Fruit fly (Drosophila melanogaster) whole organism, embryonic: ENCODE data around the gene mof.

ENCODE experiments used
- Antp ChIP-seq: fragments of 200-800 bp; sonication (Bioruptor generic); optimal IDR thresholded peaks from 3 replicates; lab custom pipeline; 2016; ENCODE audit warnings: missing biosample characterization, missing genetic modification characterization
- Awh ChIP-seq: fragments of 200-800 bp; sonication (Bioruptor generic); IDR thresholded peaks from 2 replicates; pipeline ENCODE4, ENCODE4 v1.3.6; 2022; ENCODE audit warnings: missing biosample characterization, missing genetic modification characterization
- B-H2 ChIP-seq: fragments of 200-800 bp; sonication (Bioruptor generic); optimal IDR thresholded peaks from 2 replicates; lab custom pipeline; 2018; ENCODE audit warnings: missing biosample characterization, mild to moderate bottlenecking, missing genetic modification characterization
- BtbVII ChIP-seq: fragments of 200-800 bp; sonication (Bioruptor generic); optimal IDR thresholded peaks from 3 replicates; lab custom pipeline; 2017; ENCODE audit warnings: missing biosample characterization, mild to moderate bottlenecking, missing genetic modification characterization
- CG11085 ChIP-seq: fragments of 200-800 bp; sonication (Bioruptor generic); IDR thresholded peaks from 2 replicates; pipeline ENCODE4 v1.3.6; 2022; ENCODE audit warnings: missing biosample characterization, missing genetic modification characterization
- CG11398 ChIP-seq: fragments of 200-800 bp; sonication (Bioruptor generic); optimal IDR thresholded peaks from 2 replicates; lab custom pipeline; 2016; ENCODE audit warnings: missing biosample characterization, missing genetic modification characterization
- CG11560 ChIP-seq: fragments of 200-800 bp; sonication (Bioruptor generic); IDR thresholded peaks from 3 replicates; pipeline ENCODE4 v1.3.6; 2022; ENCODE audit warnings: missing biosample characterization, missing genetic modification characterization
- CG13287 ChIP-seq: fragments of 200-800 bp; sonication (Bioruptor generic); IDR thresholded peaks from 2 replicates; pipeline ENCODE4 v1.3.6; 2022; ENCODE audit warnings: missing biosample characterization, missing genetic modification characterization; ENCODE audit not compliant: partially characterized antibody
- CG13624 ChIP-seq: fragments of 200-800 bp; sonication (Bioruptor generic); optimal IDR thresholded peaks from 2 replicates; lab custom pipeline; 2016; ENCODE audit warnings: missing biosample characterization, missing genetic modification characterization
- CG14441 ChIP-seq: fragments of 200-800 bp; sonication (Bioruptor generic); IDR thresholded peaks from 2 replicates; pipeline ENCODE4 v1.3.6; 2022; ENCODE audit warnings: missing biosample characterization, missing genetic modification characterization
- CG14667 ChIP-seq: fragments of 200-800 bp; sonication (Bioruptor generic); IDR thresholded peaks from 2 replicates; pipeline ENCODE4 v1.3.6; 2022; ENCODE audit warnings: missing biosample characterization, missing genetic modification characterization
- CG15011 ChIP-seq: fragments of 200-800 bp; sonication (Bioruptor generic); optimal IDR thresholded peaks from 3 replicates; lab custom pipeline; 2018; ENCODE audit warnings: missing biosample characterization, mild to moderate bottlenecking, missing genetic modification characterization
- CG17186 ChIP-seq: fragments of 200-800 bp; sonication (Bioruptor generic); optimal IDR thresholded peaks from 3 replicates; lab custom pipeline; 2017; ENCODE audit warnings: missing biosample characterization, missing genetic modification reagents, missing genetic modification characterization
- CG17612 ChIP-seq: fragments of 200-800 bp; sonication (Bioruptor generic); IDR thresholded peaks from 2 replicates; pipeline ENCODE4 v1.3.6; 2022; ENCODE audit warnings: missing biosample characterization, missing genetic modification characterization
- CG30431 ChIP-seq: fragments of 200-800 bp; sonication (Bioruptor generic); optimal IDR thresholded peaks from 2 replicates; lab custom pipeline; 2017; ENCODE audit warnings: missing biosample characterization, missing genetic modification characterization
- CG3995 ChIP-seq: fragments of 200-800 bp; sonication (Bioruptor generic); optimal IDR thresholded peaks from 3 replicates; lab custom pipeline; 2016; ENCODE audit warnings: missing biosample characterization, missing genetic modification characterization
- CG4360 ChIP-seq: fragments of 200-800 bp; sonication (Bioruptor generic); IDR thresholded peaks from 2 replicates; pipeline ENCODE4 v1.3.6; 2022; ENCODE audit warnings: missing biosample characterization, missing genetic modification characterization
- CG8359 ChIP-seq: fragments of 200-800 bp; sonication (Bioruptor generic); optimal IDR thresholded peaks from 2 replicates; lab custom pipeline; 2017; ENCODE audit warnings: missing biosample characterization, mild to moderate bottlenecking, missing genetic modification characterization, borderline replicate concordance
- CG9932 ChIP-seq: fragments of 200-800 bp; sonication (Bioruptor generic); IDR thresholded peaks from 2 replicates; pipeline ENCODE4 v1.3.6; 2022; ENCODE audit warnings: missing biosample characterization, missing genetic modification characterization
- CHES-1-like ChIP-seq: fragments of 200-800 bp; sonication (Bioruptor generic); optimal IDR thresholded peaks from 2 replicates; lab custom pipeline; 2016; ENCODE audit warnings: missing biosample characterization, missing genetic modification characterization
- CTCF ChIP-seq: fragments of 200-800 bp; sonication (Bioruptor generic); optimal IDR thresholded peaks from 2 replicates; lab custom pipeline; 2017; ENCODE audit warnings: missing biosample characterization, mild to moderate bottlenecking, missing genetic modification characterization, moderate library complexity
- D ChIP-seq, 2 experiments: fragments of 200-800 bp in 1 of 2; fragments of >200 bp in 1 of 2; sonication (Bioruptor generic) in 1 of 2; optimal IDR thresholded peaks; 2 replicates in 1 of 2; 3 replicates in 1 of 2; lab custom pipeline; 2017; ENCODE audit warnings: mild to moderate bottlenecking in 1 of 2, missing biosample characterization in 1 of 2, missing genetic modification characterization in 1 of 2, missing genetic modification reagents in 1 of 2
- Dbx ChIP-seq: fragments of 200-800 bp; sonication (Bioruptor generic); IDR thresholded peaks from 3 replicates; pipeline ENCODE4 v1.3.6; 2022; ENCODE audit warnings: missing biosample characterization, missing genetic modification characterization
- H15 ChIP-seq: fragments of 200-800 bp; sonication (Bioruptor generic); IDR thresholded peaks from 3 replicates; pipeline ENCODE4 v1.3.6; 2022; ENCODE audit warnings: missing biosample characterization, missing genetic modification characterization
- HHEX ChIP-seq: fragments of 200-800 bp; sonication (Bioruptor generic); optimal IDR thresholded peaks from 3 replicates; lab custom pipeline; 2017; ENCODE audit warnings: missing biosample characterization, mild to moderate bottlenecking, missing genetic modification characterization, missing genetic modification reagents
- Hr3 ChIP-seq: fragments of 200-800 bp; sonication (Bioruptor generic); optimal IDR thresholded peaks from 3 replicates; lab custom pipeline; 2016; ENCODE audit warnings: missing biosample characterization, missing genetic modification characterization
- Hsf ChIP-seq: fragments of 200-800 bp; sonication (Bioruptor generic); optimal IDR thresholded peaks from 3 replicates; lab custom pipeline; 2016; ENCODE audit warnings: missing biosample characterization, missing genetic modification characterization
- NfI ChIP-seq: fragments of 200-800 bp; sonication (Bioruptor generic); optimal IDR thresholded peaks from 3 replicates; lab custom pipeline; 2018; ENCODE audit warnings: missing biosample characterization, mild to moderate bottlenecking, missing genetic modification characterization, moderate library complexity
- Rx ChIP-seq: fragments of 200-800 bp; sonication (Bioruptor generic); IDR thresholded peaks from 2 replicates; pipeline ENCODE4 v1.3.6; 2022; ENCODE audit warnings: missing biosample characterization, missing genetic modification characterization
- Taf1 ChIP-seq: fragments of 200-800 bp; sonication (Bioruptor generic); IDR thresholded peaks from 2 replicates; pipeline ENCODE4 v1.3.6; 2022; ENCODE audit warnings: missing biosample characterization, missing genetic modification characterization
- bsh ChIP-seq, 2 experiments: fragments of 200-800 bp; sonication (Bioruptor generic); optimal IDR thresholded peaks; 2 replicates each; lab custom pipeline; 2017 to 2018; ENCODE audit warnings: mild to moderate bottlenecking in 2 of 2, missing biosample characterization in 2 of 2, missing genetic modification characterization in 2 of 2, moderate library complexity in 1 of 2
- cad ChIP-seq: fragments of >200 bp; optimal IDR thresholded peaks from 2 replicates; lab custom pipeline; 2017; ENCODE audit warnings: missing biosample characterization, missing genetic modification characterization
- dati ChIP-seq: fragments of 200-800 bp; sonication (Bioruptor generic); IDR thresholded peaks from 2 replicates; pipeline ENCODE4 v1.3.6; 2022; ENCODE audit warnings: missing biosample characterization, missing genetic modification characterization
- en ChIP-seq: fragments of 200-800 bp; sonication (Bioruptor generic); optimal IDR thresholded peaks from 2 replicates; lab custom pipeline; 2016; ENCODE audit warnings: missing biosample characterization, missing genetic modification characterization
- fd3F ChIP-seq: fragments of 200-800 bp; sonication (Bioruptor generic); optimal IDR thresholded peaks from 2 replicates; lab custom pipeline; 2018; ENCODE audit warnings: missing biosample characterization, mild to moderate bottlenecking, missing genetic modification characterization, moderate library complexity
- gt ChIP-seq: fragments of 200-800 bp; sonication (Bioruptor generic); IDR thresholded peaks from 2 replicates; pipeline ENCODE4 v1.3.6; 2022; ENCODE audit warnings: missing biosample characterization, missing genetic modification characterization
- insv ChIP-seq, 2 experiments: fragments of 200-800 bp; sonication (Bioruptor generic); optimal IDR thresholded peaks; 3 replicates each; lab custom pipeline; 2016 to 2018; ENCODE audit warnings: missing biosample characterization in 2 of 2, missing genetic modification characterization in 2 of 2
- p53 ChIP-seq: fragments of 200-800 bp; sonication (Bioruptor generic); optimal IDR thresholded peaks from 2 replicates; lab custom pipeline; 2016; ENCODE audit warnings: missing biosample characterization, missing genetic modification characterization
- pho ChIP-seq: fragments of 200-800 bp; sonication (Bioruptor generic); optimal IDR thresholded peaks from 2 replicates; lab custom pipeline; 2016; ENCODE audit warnings: missing biosample characterization, missing genetic modification characterization
- rib ChIP-seq: fragments of 200-800 bp; sonication (Bioruptor generic); IDR thresholded peaks from 2 replicates; pipeline ENCODE4 v1.3.6; 2022; ENCODE audit warnings: missing biosample characterization, missing genetic modification characterization
- sc ChIP-seq, 3 experiments: fragments of >200 bp in 2 of 3; fragments of 200-800 bp in 1 of 3; sonication (Bioruptor generic) in 1 of 3; optimal IDR thresholded peaks; 2 replicates in 2 of 3; 3 replicates in 1 of 3; lab custom pipeline; 2017; ENCODE audit warnings: mild to moderate bottlenecking in 1 of 3, missing biosample characterization in 1 of 3, missing genetic modification characterization in 1 of 3, missing genetic modification reagents in 1 of 3
- schlank ChIP-seq: fragments of 200-800 bp; sonication (Bioruptor generic); optimal IDR thresholded peaks from 2 replicates; lab custom pipeline; 2018; ENCODE audit warnings: missing biosample characterization, mild to moderate bottlenecking, missing genetic modification characterization
- sens-2 ChIP-seq: fragments of 200-800 bp; sonication (Bioruptor generic); IDR thresholded peaks from 2 replicates; pipeline ENCODE4 v1.3.6; 2022; ENCODE audit warnings: missing biosample characterization, missing genetic modification characterization
- sisA ChIP-seq: fragments of 200-800 bp; sonication (Bioruptor generic); IDR thresholded peaks from 2 replicates; pipeline ENCODE4 v1.3.6; 2022; ENCODE audit warnings: missing biosample characterization, missing genetic modification characterization
- stc ChIP-seq: fragments of 200-800 bp; sonication (Bioruptor generic); IDR thresholded peaks from 2 replicates; pipeline ENCODE4 v1.3.6; 2022; ENCODE audit warnings: missing biosample characterization, missing genetic modification characterization
- tap ChIP-seq: fragments of 200-800 bp; optimal IDR thresholded peaks from 3 replicates; lab custom pipeline; 2019; ENCODE audit warnings: missing biosample characterization, mild to moderate bottlenecking, missing genetic modification characterization, moderate library complexity
- tna ChIP-seq: fragments of 200-800 bp; sonication (Bioruptor generic); IDR thresholded peaks from 2 replicates; pipeline ENCODE4 v1.3.6; 2022; ENCODE audit warnings: missing biosample characterization, missing genetic modification characterization; ENCODE audit not compliant: partially characterized antibody
- ttk ChIP-seq: fragments of 200-800 bp; sonication (Bioruptor generic); IDR thresholded peaks from 2 replicates; pipeline ENCODE4 v2.1.2; 2022; ENCODE audit warnings: missing biosample characterization, missing genetic modification characterization
- unpg ChIP-seq: fragments of 200-800 bp; sonication (Bioruptor generic); optimal IDR thresholded peaks from 3 replicates; lab custom pipeline; 2018; ENCODE audit warnings: missing biosample characterization, mild to moderate bottlenecking, missing genetic modification characterization, moderate library complexity
- wdn ChIP-seq: fragments of 200-800 bp; sonication (Bioruptor generic); IDR thresholded peaks from 2 replicates; pipeline ENCODE4 v1.3.6; 2022; ENCODE audit warnings: missing biosample characterization, missing genetic modification characterization
- z ChIP-seq: fragments of 200-800 bp; sonication (Bioruptor generic); IDR thresholded peaks from 3 replicates; pipeline ENCODE4 v1.3.6; 2022; ENCODE audit warnings: missing biosample characterization, missing genetic modification characterization

Gene mof

DNA sequence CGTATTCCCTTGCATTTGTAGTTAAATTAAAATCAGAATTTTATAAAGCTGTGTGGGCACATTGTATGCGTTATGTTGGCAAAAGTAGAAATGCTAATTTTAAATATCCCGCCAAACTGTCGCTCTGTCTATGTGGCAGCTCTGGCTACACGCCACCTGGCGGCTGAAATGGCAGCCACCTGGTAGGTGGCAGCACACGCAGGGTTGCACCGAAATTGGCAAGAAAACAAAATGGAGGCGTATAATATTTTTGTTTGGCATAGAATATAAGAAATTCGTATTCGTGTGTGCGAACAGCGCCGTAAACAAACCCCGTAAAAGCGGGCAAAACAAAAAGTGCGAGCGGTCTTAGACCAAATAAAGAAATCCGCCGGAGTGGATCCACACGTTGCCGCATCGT is 31.3 kb upstream of the mof start, which contains the start of gene CG12236 (continued):
- TF ChIP-seq p53 (peak; percentile 40), bsh (GFP tag; optimal IDR thresholded peaks at IDR 0.05; lab: Kevin White, UChicago) (peak in 1 of 2 experiments; percentile 12), B-H2 (GFP tag; lab: Kevin White, UChicago) (peak; percentile 74), Taf1 (GFP tag; lab: Robert Waterston, UW) (no peak), CG13624 (GFP tag; lab: Kevin White, UChicago) (peak; percentile 51), CG4360 (GFP tag; lab: Robert Waterston, UW) (no peak), z (GFP tag; lab: Robert Waterston, UW) (no peak), sc (optimal IDR thresholded peaks at IDR 0.05; lab: Kevin White, UChicago) (no peak), sc (GFP tag; optimal IDR thresholded peaks at IDR 0.05; lab: Kevin White, UChicago) (no peak), sisA (GFP tag; lab: Robert Waterston, UW) (no peak), D (optimal IDR thresholded peaks at IDR 0.05; lab: Kevin White, UChicago) (no peak), D (GFP tag; optimal IDR thresholded peaks at IDR 0.05; lab: Kevin White, UChicago) (no peak), sens-2 (no peak), CG9932 (GFP tag; lab: Robert Waterston, UW) (peak; percentile 58), Dbx (GFP tag; lab: Robert Waterston, UW) (peak; percentile 71; the same call in 2 of the 3 replicates), rib (peak; percentile 96), cad (GFP tag; lab: Kevin White, UChicago) (no peak), Antp (GFP tag; lab: Kevin White, UChicago) (peak; percentile 34), CG14441 (peak; percentile 47), wdn (GFP tag; lab: Robert Waterston, UW) (no peak), BtbVII (no peak), CG14667 (no peak), Hr3 (GFP tag; lab: Kevin White, UChicago) (peak; percentile 21), pho (peak; percentile 45), schlank (tag; lab: Kevin White, UChicago) (no peak), H15 (GFP tag; lab: Robert Waterston, UW) (no peak), en (GFP tag; lab: Kevin White, UChicago) (no peak), CHES-1-like (GFP tag; lab: Kevin White, UChicago) (peak; percentile 75), CG11085 (GFP tag; lab: Robert Waterston, UW) (peak; percentile 44; the same call in 1 of the 2 replicates), CG30431 (no peak), CG11398 (no peak), ttk (GFP tag; lab: Robert Waterston, UW) (no peak; the same call in 1 of the 2 replicates), CG3995 (GFP tag; lab: Kevin White, UChicago) (no peak), CG13287 (peak; percentile 50; the same call in 1 of the 2 replicates), CG17612 (no peak), dati (GFP tag; lab: Robert Waterston, UW) (no peak), tna (GFP tag; lab: Robert Waterston, UW) (no peak), Awh (GFP tag; lab: Robert Waterston, UW) (no peak), stc (GFP tag; lab: Robert Waterston, UW) (0 out of 2 replicates have a peak, but pooled peaks have one; percentile 14), CG15011 (GFP tag; lab: Kevin White, UChicago) (no peak), insv (GFP tag; optimal IDR thresholded peaks at IDR 0.05; lab: Kevin White, UChicago) (peak in 1 of 2 experiments; percentile 68), Rx (GFP tag; lab: Robert Waterston, UW) (no peak), gt (no peak), CTCF (GFP tag; lab: Kevin White, UChicago) (peak; percentile 97), unpg (GFP tag; lab: Kevin White, UChicago) (no peak), fd3F (peak; percentile 2), CG11560 (tag; lab: Robert Waterston, UW) (0 out of 3 replicates have a peak, but pooled peaks have one; percentile 50), CG17186 (peak; percentile 85), Hsf (GFP tag; lab: Kevin White, UChicago) (peak; percentile 44), tap (tag; lab: Kevin White, UChicago) (no peak), HHEX (GFP tag; lab: Kevin White, UChicago) (peak; percentile 62), CG8359 (no peak), NfI (GFP tag; lab: Kevin White, UChicago) (peak; percentile 65)
